Worm (Caenorhabditis elegans) whole organism, early embryonic: Measurements from ENCODE around the gene ccg-1.

ENCODE experiments used
- B0310.2 ChIP-seq: sonication (generic microtip); optimal IDR thresholded peaks from 2 replicates; lab custom pipeline; 2016; ENCODE audit warnings: mild to moderate bottlenecking, missing genetic modification characterization, missing compliant biosample characterization
- aly-1 ChIP-seq: sonication (generic microtip); optimal IDR thresholded peaks from 2 replicates; lab custom pipeline; 2016; ENCODE audit warnings: missing genetic modification characterization, missing compliant biosample characterization
- ama-1 ChIP-seq: fragments of 150-350 bp; optimal IDR thresholded peaks from 2 replicates; lab custom pipeline; 2014
- ceh-36 ChIP-seq: sonication (generic microtip); optimal IDR thresholded peaks from 2 replicates; lab custom pipeline; 2016; ENCODE audit warnings: missing genetic modification characterization, inconsistent platforms, missing compliant biosample characterization
- ets-7 ChIP-seq: sonication (generic microtip); optimal IDR thresholded peaks from 2 replicates; lab custom pipeline; 2016; ENCODE audit warnings: missing genotype, missing genetic modification characterization, missing compliant biosample characterization
- flt-1 ChIP-seq: fragments of 200-800 bp; sonication (Bioruptor generic); IDR thresholded peaks from 2 replicates; pipeline ENCODE4 v1.3.6; 2022; ENCODE audit warnings: missing genetic modification characterization, missing compliant biosample characterization
- hmbx-1 ChIP-seq: sonication (generic microtip); optimal IDR thresholded peaks from 2 replicates; lab custom pipeline; 2016; ENCODE audit warnings: mild to moderate bottlenecking, missing genetic modification characterization, missing compliant biosample characterization
- hmg-4 ChIP-seq: fragments of 200-800 bp; sonication (Bioruptor generic); optimal IDR thresholded peaks from 2 replicates; lab custom pipeline; 2018; ENCODE audit warnings: mild to moderate bottlenecking, missing genetic modification characterization, missing compliant biosample characterization
- hnd-1 ChIP-seq: sonication (generic microtip); optimal IDR thresholded peaks from 2 replicates; lab custom pipeline; 2016; ENCODE audit warnings: missing genetic modification characterization, missing compliant biosample characterization
- pes-1 ChIP-seq: fragments of 200-800 bp; sonication (Bioruptor generic); IDR thresholded peaks from 2 replicates; pipeline ENCODE4 v1.3.6; 2022; ENCODE audit warnings: missing genetic modification reagents, missing genetic modification characterization, missing compliant biosample characterization
- tbx-11 ChIP-seq: fragments of 200-800 bp; sonication (Bioruptor generic); IDR thresholded peaks from 2 replicates; pipeline ENCODE4 v1.3.6; 2022; ENCODE audit warnings: missing genetic modification characterization, missing compliant biosample characterization
- tbx-37 ChIP-seq: fragments of 200-800 bp; sonication (Bioruptor generic); conservative IDR thresholded peaks from 2 replicates; pipeline ENCODE4 v1.3.6; 2022; ENCODE audit warnings: missing genetic modification reagents, missing genetic modification characterization, missing compliant biosample characterization
- tra-4 ChIP-seq: sonication (generic microtip); optimal IDR thresholded peaks from 2 replicates; lab custom pipeline; 2017; ENCODE audit warnings: missing genetic modification characterization, missing compliant biosample characterization

The ccg-1 gene

ce11 chrIV:15234272-15234671, 41.3 kb downstream of the ccg-1 start:
- no peak for TF ChIP-seq ets-7 (tag; lab: Kevin White, UChicago)
- no peak for TF ChIP-seq tra-4
- no peak for TF ChIP-seq hmg-4
- TF ChIP-seq B0310.2 (tag; lab: Kevin White, UChicago), result no peak
- TF ChIP-seq flt-1, result no peak
- no peak for TF ChIP-seq ama-1
- TF ChIP-seq hmbx-1 (tag; lab: Kevin White, UChicago), result no peak
- no peak for TF ChIP-seq tbx-37 (GFP tag; lab: Robert Waterston, UW)
- TF ChIP-seq aly-1 (tag; lab: Kevin White, UChicago), result no peak
- TF ChIP-seq ceh-36, result no peak

ce11 chrIV:15220253-15220652, 55.4 kb downstream of the ccg-1 start, which contains the start of gene Y40H7A.11:
Gene Y40H7A.11 (minus strand): TSS chrIV:15220353.
- no peak for TF ChIP-seq pes-1 (GFP tag; lab: Robert Waterston, UW)
- no peak for TF ChIP-seq hnd-1 (tag; lab: Kevin White, UChicago)
- no peak for TF ChIP-seq tbx-11 (GFP tag; lab: Robert Waterston, UW)
- TF ChIP-seq ama-1, result no peak
- no peak for TF ChIP-seq ceh-36
- no peak for TF ChIP-seq aly-1 (tag; lab: Kevin White, UChicago)
